Worm (Caenorhabditis elegans) whole organism, young adult: Measurements from ENCODE around the gene ops-1.

Experiments used
- ZK185.1 ChIP-seq: sonication (generic microtip); optimal IDR thresholded peaks from 2 replicates; lab custom pipeline; 2016; ENCODE audit warnings: mild to moderate bottlenecking, missing genetic modification characterization, missing compliant biosample characterization; ENCODE audit not compliant: poor library complexity, severe bottlenecking
- ets-4 ChIP-seq: fragments of 200-800 bp; sonication (Bioruptor generic); optimal IDR thresholded peaks from 2 replicates; lab custom pipeline; 2018; ENCODE audit warnings: mild to moderate bottlenecking, missing genetic modification characterization, missing compliant biosample characterization
- lir-1 ChIP-seq: fragments of 200-800 bp; sonication (Bioruptor generic); conservative IDR thresholded peaks from 2 replicates; pipeline ENCODE4 v1.3.6; 2022; ENCODE audit warnings: missing genetic modification reagents, missing genetic modification characterization, missing compliant biosample characterization
- rcor-1 ChIP-seq: fragments of 200-800 bp; sonication (Bioruptor generic); IDR thresholded peaks from 2 replicates; pipeline ENCODE4 v1.3.6; 2022; ENCODE audit warnings: missing genetic modification reagents, missing genetic modification characterization, missing compliant biosample characterization
- repo-1 ChIP-seq: sonication (generic microtip); optimal IDR thresholded peaks from 2 replicates; lab custom pipeline; 2017; ENCODE audit warnings: mild to moderate bottlenecking, missing genetic modification characterization, missing compliant biosample characterization
- ztf-3 ChIP-seq: fragments of 200-800 bp; sonication (Bioruptor generic); optimal IDR thresholded peaks from 2 replicates; lab custom pipeline; 2018; ENCODE audit warnings: mild to moderate bottlenecking, missing genetic modification characterization, missing compliant biosample characterization

DNA sequence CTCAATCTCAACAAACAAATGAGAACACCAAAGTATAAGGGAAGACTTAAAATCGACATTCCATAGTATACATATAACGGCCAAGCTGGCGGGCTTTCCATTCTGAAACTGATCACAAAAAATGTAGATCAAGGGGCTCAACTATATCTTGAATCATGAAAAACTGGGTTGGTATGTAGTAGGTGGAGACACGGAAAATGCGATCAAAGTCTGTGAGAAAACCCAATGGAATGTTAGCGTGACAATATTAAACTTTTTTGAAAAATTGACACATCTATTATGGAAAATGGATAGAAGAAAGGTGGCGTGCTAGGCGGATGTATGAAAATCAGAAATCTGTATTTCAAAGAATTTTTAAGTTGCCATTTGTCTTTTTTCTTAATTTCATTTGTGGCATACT lies 20.9 kb downstream of the ops-1 start, which contains the start of gene srv-28:
- TF ChIP-seq lir-1 (GFP tag; lab: Robert Waterston, UW) (no peak), repo-1 (tag; lab: Kevin White, UChicago) (no peak), ZK185.1 (tag; lab: Kevin White, UChicago) (no peak), rcor-1 (no peak), ets-4 (GFP tag; lab: Kevin White, UChicago) (no peak), ztf-3 (no peak)
